Worm (Caenorhabditis elegans): ENCODE results near the gene F40F8.11.

- TF ChIP-seq hmg-20 (GFP tag; IDR thresholded peaks at IDR 0.05) (no peak), akir-1 (GFP tag; optimal IDR thresholded peaks at IDR 0.05) (no peak), lin-35 (GFP tag; optimal IDR thresholded peaks at IDR 0.05) (peak in 1 of 3 experiments; percentile 31), egl-18 (GFP tag; IDR thresholded peaks at IDR 0.05) (no peak), nfya-2 (GFP tag; IDR thresholded peaks at IDR 0.05) (no peak), sdz-38 (tag; optimal IDR thresholded peaks at IDR 0.05) (no peak)
Measured at ce11 chrII:11126312-11127000, 5.9 kb downstream of the F40F8.11 start, which contains the start of the genes rps-9 and lsm-1.

Data from whole organism, young adult.